Worm (Caenorhabditis elegans) whole organism, L3 larva: ENCODE data around the gene srh-16.

Experiments used
- R02D3.7 ChIP-seq: fragments of 150-350 bp; optimal IDR thresholded peaks from 2 replicates; lab custom pipeline; 2014; ENCODE audit warnings: missing biosample characterization, missing genetic modification characterization
- ZK546.5 ChIP-seq: sonication (generic microtip); optimal IDR thresholded peaks from 2 replicates; lab custom pipeline; 2017; ENCODE audit warnings: missing biosample characterization, missing genetic modification characterization
- aly-2 ChIP-seq: fragments of 150-350 bp; optimal IDR thresholded peaks from 2 replicates; lab custom pipeline; 2014; ENCODE audit warnings: missing biosample characterization, missing genetic modification characterization
- ama-1 ChIP-seq: fragments of 150-350 bp; optimal IDR thresholded peaks from 2 replicates; lab custom pipeline; 2018
- ceh-16 ChIP-seq: sonication (generic microtip); optimal IDR thresholded peaks from 2 replicates; lab custom pipeline; 2017; ENCODE audit warnings: missing biosample characterization, missing genetic modification characterization
- egl-5 ChIP-seq: fragments of 150-350 bp; optimal IDR thresholded peaks from 2 replicates; lab custom pipeline; 2017; ENCODE audit warnings: missing biosample characterization, missing genetic modification reagents, missing genetic modification characterization, inconsistent platforms
- elt-1 ChIP-seq: fragments of 150-350 bp; optimal IDR thresholded peaks from 2 replicates; lab custom pipeline; 2014; ENCODE audit warnings: missing biosample characterization, missing genetic modification characterization
- elt-2 ChIP-seq: sonication (generic microtip); optimal IDR thresholded peaks from 2 replicates; lab custom pipeline; 2016; ENCODE audit warnings: missing genetic modification reagents, mild to moderate bottlenecking, missing genetic modification characterization, missing compliant biosample characterization
- elt-3 ChIP-seq, 3 experiments: fragments of 150-350 bp in 1 of 3; sonication (generic microtip) in 2 of 3; optimal IDR thresholded peaks; 2 replicates in 2 of 3; 4 replicates in 1 of 3; lab custom pipeline; 2014 to 2017; ENCODE audit warnings: missing biosample characterization in 3 of 3, missing genetic modification characterization in 3 of 3
- eor-1 ChIP-seq, 2 experiments: fragments of 150-350 bp; optimal IDR thresholded peaks; 2 replicates each; lab custom pipeline; 2014 to 2018; ENCODE audit warnings: missing biosample characterization in 2 of 2, missing genetic modification characterization in 2 of 2
- fkh-2 ChIP-seq: fragments of 150-350 bp; optimal IDR thresholded peaks from 2 replicates; lab custom pipeline; 2014; ENCODE audit warnings: missing biosample characterization, missing genetic modification reagents, missing genetic modification characterization
- hmg-11 ChIP-seq: sonication (generic microtip); optimal IDR thresholded peaks from 2 replicates; lab custom pipeline; 2016; ENCODE audit warnings: missing genetic modification characterization, missing compliant biosample characterization
- lsy-12 ChIP-seq: sonication (generic microtip); optimal IDR thresholded peaks from 2 replicates; lab custom pipeline; 2016; ENCODE audit warnings: mild to moderate bottlenecking, missing genetic modification characterization, missing compliant biosample characterization
- nhr-23 ChIP-seq: fragments of 150-350 bp; optimal IDR thresholded peaks from 2 replicates; lab custom pipeline; 2014; ENCODE audit warnings: missing biosample characterization, missing genetic modification reagents, missing genetic modification characterization
- nhr-237 ChIP-seq: fragments of 150-350 bp; optimal IDR thresholded peaks from 2 replicates; lab custom pipeline; 2014; ENCODE audit warnings: missing biosample characterization, missing genetic modification characterization
- nhr-25 ChIP-seq: sonication (generic microtip); optimal IDR thresholded peaks from 2 replicates; lab custom pipeline; 2017; ENCODE audit warnings: missing biosample characterization, missing genetic modification characterization
- nhr-43 ChIP-seq: sonication (generic microtip); optimal IDR thresholded peaks from 2 replicates; lab custom pipeline; 2016; ENCODE audit warnings: mild to moderate bottlenecking, missing genetic modification characterization, missing compliant biosample characterization; ENCODE audit not compliant: poor library complexity, severe bottlenecking
- nhr-76 ChIP-seq: fragments of 150-350 bp; sonication (generic microtip); optimal IDR thresholded peaks from 5 replicates; lab custom pipeline; 2014; ENCODE audit warnings: missing biosample characterization, missing genetic modification characterization
- pha-4 ChIP-seq: fragments of 150-350 bp; optimal IDR thresholded peaks from 2 replicates; lab custom pipeline; 2014; ENCODE audit warnings: missing biosample characterization, missing genetic modification reagents, missing genetic modification characterization
- pqm-1 ChIP-seq: fragments of 150-350 bp; optimal IDR thresholded peaks from 2 replicates; lab custom pipeline; 2017; ENCODE audit warnings: missing biosample characterization, missing genetic modification characterization, inconsistent platforms
- skn-1 ChIP-seq: fragments of 150-350 bp; optimal IDR thresholded peaks from 2 replicates; lab custom pipeline; 2014; ENCODE audit warnings: missing biosample characterization, missing genetic modification characterization
- tbx-2 ChIP-seq: sonication (generic microtip); optimal IDR thresholded peaks from 2 replicates; lab custom pipeline; 2016; ENCODE audit warnings: mild to moderate bottlenecking, missing genetic modification characterization, missing compliant biosample characterization
- unc-62 ChIP-seq: fragments of 150-350 bp; sonication (generic microtip); optimal IDR thresholded peaks from 4 replicates; lab custom pipeline; 2014; ENCODE audit warnings: missing biosample characterization, missing genetic modification reagents, missing genetic modification characterization
- ztf-11 ChIP-seq: fragments of 150-350 bp; optimal IDR thresholded peaks from 2 replicates; lab custom pipeline; 2014; ENCODE audit warnings: missing biosample characterization, missing genetic modification characterization
- ztf-4 ChIP-seq: fragments of 150-350 bp; optimal IDR thresholded peaks from 2 replicates; lab custom pipeline; 2014; ENCODE audit warnings: missing biosample characterization, missing genetic modification characterization

srh-16 gene

ce11 chrV:12288577-12288976 lies 3.1 kb upstream of the srh-16 start, which contains the start of gene rskd-1:
TSS of gene rskd-1 (minus strand) at chrV:12288615.
- TF ChIP-seq ama-1 (lab: Kevin White, UChicago) (no peak), pha-4 (tag; lab: Kevin White, UChicago) (peak; percentile 95), nhr-76 (tag; lab: Kevin White, UChicago) (no peak), elt-2 (tag; lab: Kevin White, UChicago) (peak; percentile 0)

- TF ChIP-seq elt-3 (tag; optimal IDR thresholded peaks at IDR 0.05; lab: Kevin White, UChicago): peak in 2 of 3 experiments; percentile 23 to 49
- no peak for TF ChIP-seq fkh-2 (tag; lab: Kevin White, UChicago)
- peak; percentile 4 for TF ChIP-seq nhr-25 (tag; lab: Kevin White, UChicago)
Measured at ce11 chrV:12294091-12294490, 2.4 kb downstream of the srh-16 start.

ce11 chrV:12295015-12295414 lies 3.4 kb downstream of the srh-16 start:
- no peak for TF ChIP-seq ztf-11
- TF ChIP-seq nhr-23: peak; percentile 80
- peak; percentile 2 for TF ChIP-seq nhr-43 (tag; lab: Kevin White, UChicago)

ce11 chrV:12295520-12295919 lies 3.9 kb downstream of the srh-16 start:
- TF ChIP-seq elt-1 (tag; lab: Kevin White, UChicago): peak; percentile 28
- TF ChIP-seq ztf-4 (tag; lab: Kevin White, UChicago): no peak

- TF ChIP-seq pqm-1 (peak; percentile 27), elt-2 (tag; lab: Kevin White, UChicago) (peak; percentile 43), unc-62 (GFP tag; lab: Kevin White, UChicago) (no peak)
Measured at ce11 chrV:12296122-12296521, 4.5 kb downstream of the srh-16 start.

- TF ChIP-seq ZK546.5: no peak
- TF ChIP-seq eor-1 (tag; optimal IDR thresholded peaks at IDR 0.05; lab: Kevin White, UChicago): no peak
- TF ChIP-seq tbx-2 (tag; lab: Kevin White, UChicago): no peak
- no peak for TF ChIP-seq nhr-237
- TF ChIP-seq nhr-23: peak; percentile 5
- no peak for TF ChIP-seq elt-2 (tag; lab: Kevin White, UChicago)
- TF ChIP-seq hmg-11 (tag; lab: Kevin White, UChicago): no peak
- TF ChIP-seq skn-1 (tag; lab: Kevin White, UChicago): no peak
- TF ChIP-seq ceh-16 (tag; lab: Kevin White, UChicago): no peak
- TF ChIP-seq egl-5 (tag; lab: Kevin White, UChicago): no peak
- no peak for TF ChIP-seq lsy-12 (tag; lab: Kevin White, UChicago)
- peak; percentile 6 for TF ChIP-seq nhr-43 (tag; lab: Kevin White, UChicago)
- peak; percentile 16 for TF ChIP-seq elt-1 (tag; lab: Kevin White, UChicago)
- no peak for TF ChIP-seq R02D3.7
- no peak for TF ChIP-seq fkh-2 (tag; lab: Kevin White, UChicago)
- peak; percentile 52 for TF ChIP-seq nhr-25 (tag; lab: Kevin White, UChicago)
- no peak for TF ChIP-seq elt-3 (tag; optimal IDR thresholded peaks at IDR 0.05; lab: Kevin White, UChicago)
Measured at ce11 chrV:12296794-12297193, 5.1 kb downstream of the srh-16 start.

- TF ChIP-seq pha-4 (tag; lab: Kevin White, UChicago) (peak; percentile 33), pqm-1 (peak; percentile 59), unc-62 (GFP tag; lab: Kevin White, UChicago) (no peak), ama-1 (lab: Kevin White, UChicago) (peak; percentile 49), aly-2 (tag; lab: Kevin White, UChicago) (no peak), elt-2 (tag; lab: Kevin White, UChicago) (peak; percentile 72)
Measured at ce11 chrV:12298184-12298583, 6.5 kb downstream of the srh-16 start.

ce11 chrV:12299244-12299766 lies 7.6 kb downstream of the srh-16 start:
- TF ChIP-seq nhr-23 (peak; percentile 23), pha-4 (tag; lab: Kevin White, UChicago) (peak; percentile 68), tbx-2 (tag; lab: Kevin White, UChicago) (no peak), elt-1 (tag; lab: Kevin White, UChicago) (peak; percentile 79)
